Worm (Caenorhabditis elegans): ENCODE measurements around the gene F49E12.10.

F49E12.10 gene

ce11 chrII:8441519-8441918 is 50.7 kb downstream of the F49E12.10 start:
- no peak for TF ChIP-seq tbx-37 (GFP tag; conservative IDR thresholded peaks at IDR 0.05)
- no peak for TF ChIP-seq ceh-36 (tag; optimal IDR thresholded peaks at IDR 0.05)
- no peak for TF ChIP-seq ceh-13 (GFP tag; optimal IDR thresholded peaks at IDR 0.05)
- TF ChIP-seq tra-4 (tag; optimal IDR thresholded peaks at IDR 0.05), result no peak
- TF ChIP-seq B0310.2 (tag; optimal IDR thresholded peaks at IDR 0.05), result no peak
- TF ChIP-seq sea-1 (GFP tag; conservative IDR thresholded peaks at IDR 0.05), result no peak
- TF ChIP-seq flt-1 (GFP tag; IDR thresholded peaks at IDR 0.05), result no peak
- TF ChIP-seq scrt-1 (GFP tag; IDR thresholded peaks at IDR 0.05), result no peak
- no peak for TF ChIP-seq F13C5.2 (tag; optimal IDR thresholded peaks at IDR 0.05)
- TF ChIP-seq ets-7 (tag; optimal IDR thresholded peaks at IDR 0.05), result no peak
- no peak for TF ChIP-seq ama-1 (optimal IDR thresholded peaks at IDR 0.05)
- TF ChIP-seq hmg-4 (GFP tag; optimal IDR thresholded peaks at IDR 0.05), result no peak
- TF ChIP-seq pes-1 (GFP tag; IDR thresholded peaks at IDR 0.05), result no peak
- no peak for TF ChIP-seq tbx-11 (GFP tag; IDR thresholded peaks at IDR 0.05)
- no peak for TF ChIP-seq aly-1 (tag; optimal IDR thresholded peaks at IDR 0.05)
- no peak for TF ChIP-seq hmbx-1 (tag; optimal IDR thresholded peaks at IDR 0.05)
- no peak for TF ChIP-seq hnd-1 (tag; optimal IDR thresholded peaks at IDR 0.05)
